Worm (Caenorhabditis elegans) whole organism, L1 larva: ENCODE measurements around the gene sdz-20.

ENCODE experiments used
- C04F5.9 ChIP-seq: sonication (generic microtip); optimal IDR thresholded peaks from 2 replicates; lab custom pipeline; 2016; ENCODE audit warnings: missing genetic modification characterization, missing compliant biosample characterization
- C34B4.2 ChIP-seq: sonication (generic microtip); optimal IDR thresholded peaks from 2 replicates; lab custom pipeline; 2017; ENCODE audit warnings: mild to moderate bottlenecking, missing genetic modification characterization, missing compliant biosample characterization
- F16B12.6 ChIP-seq: fragments of 150-350 bp; optimal IDR thresholded peaks from 2 replicates; lab custom pipeline; 2014; ENCODE audit warnings: missing biosample characterization, missing genetic modification characterization
- ama-1 ChIP-seq: fragments of 150-350 bp; optimal IDR thresholded peaks from 2 replicates; lab custom pipeline; 2014
- ceh-8 ChIP-seq: fragments of 200-800 bp; sonication (Bioruptor generic); optimal IDR thresholded peaks from 2 replicates; lab custom pipeline; 2018; ENCODE audit warnings: mild to moderate bottlenecking, missing genetic modification characterization, moderate library complexity, missing compliant biosample characterization
- ceh-88 ChIP-seq: fragments of 200-800 bp; sonication (Bioruptor generic); IDR thresholded peaks from 2 replicates; pipeline ENCODE4 v1.3.6; 2022; ENCODE audit warnings: missing genetic modification characterization, missing compliant biosample characterization
- ceh-90 ChIP-seq: sonication (generic microtip); optimal IDR thresholded peaks from 2 replicates; lab custom pipeline; 2016; ENCODE audit warnings: missing genetic modification characterization, missing compliant biosample characterization
- ces-1 ChIP-seq: fragments of 150-350 bp; optimal IDR thresholded peaks from 2 replicates; lab custom pipeline; 2014; ENCODE audit warnings: missing biosample characterization, missing genetic modification reagents, missing genetic modification characterization
- dpl-1 ChIP-seq, 3 experiments: fragments of 150-350 bp in 2 of 3; sonication (generic microtip) in 1 of 3; optimal IDR thresholded peaks; 2 replicates each; lab custom pipeline; 2014 to 2017; ENCODE audit warnings: missing biosample characterization in 3 of 3, missing genetic modification characterization in 3 of 3, missing genetic modification reagents in 3 of 3
- dsc-1 ChIP-seq: sonication (generic microtip); optimal IDR thresholded peaks from 2 replicates; lab custom pipeline; 2016; ENCODE audit warnings: mild to moderate bottlenecking, missing genetic modification characterization, missing compliant biosample characterization
- efl-1 ChIP-seq, 4 experiments: fragments of 150-350 bp; optimal IDR thresholded peaks in 3 of 4; peaks in 1 of 4; 1 replicate in 1 of 4; 2 replicates in 3 of 4; lab custom pipeline; 2014; ENCODE audit warnings: missing biosample characterization in 2 of 4, missing genetic modification characterization in 2 of 4, missing genetic modification reagents in 2 of 4
- efl-3 ChIP-seq: fragments of 200-800 bp; sonication (Bioruptor generic); optimal IDR thresholded peaks from 2 replicates; lab custom pipeline; 2018; ENCODE audit warnings: mild to moderate bottlenecking, missing genetic modification characterization, missing compliant biosample characterization
- egl-13 ChIP-seq: sonication (generic microtip); optimal IDR thresholded peaks from 2 replicates; lab custom pipeline; 2016; ENCODE audit warnings: missing genotype, missing genetic modification reagents, missing genetic modification characterization, missing compliant biosample characterization
- elt-3 ChIP-seq, 6 experiments: fragments of 150-350 bp in 1 of 6; sonication (generic microtip); optimal IDR thresholded peaks; 2 replicates each; lab custom pipeline; 2017 to 2018; ENCODE audit warnings: missing biosample characterization in 6 of 6, missing genetic modification characterization in 6 of 6, inconsistent platforms in 1 of 6
- ets-5 ChIP-seq: fragments of 200-800 bp; sonication (Bioruptor generic); IDR thresholded peaks from 2 replicates; pipeline ENCODE4 v1.3.6; 2022; ENCODE audit warnings: missing genetic modification characterization, missing compliant biosample characterization
- fkh-4 ChIP-seq: sonication (generic microtip); optimal IDR thresholded peaks from 2 replicates; lab custom pipeline; 2016; ENCODE audit warnings: missing compliant biosample characterization, missing genetic modification characterization, borderline replicate concordance
- fkh-8 ChIP-seq: sonication (generic microtip); optimal IDR thresholded peaks from 2 replicates; lab custom pipeline; 2016; ENCODE audit warnings: mild to moderate bottlenecking, missing genetic modification characterization, missing compliant biosample characterization
- grh-1 ChIP-seq: fragments of 200-800 bp; sonication (Bioruptor generic); IDR thresholded peaks from 2 replicates; pipeline ENCODE4 v1.3.6; 2022; ENCODE audit warnings: missing genetic modification reagents, missing genetic modification characterization, missing compliant biosample characterization
- lin-14 ChIP-seq: fragments of 200-800 bp; sonication (Bioruptor generic); optimal IDR thresholded peaks from 2 replicates; lab custom pipeline; 2018; ENCODE audit warnings: mild to moderate bottlenecking, missing genetic modification characterization, moderate library complexity, missing compliant biosample characterization
- lir-3 ChIP-seq: sonication (generic microtip); optimal IDR thresholded peaks from 2 replicates; lab custom pipeline; 2016; ENCODE audit warnings: mild to moderate bottlenecking, missing genetic modification characterization, moderate library complexity, missing compliant biosample characterization; ENCODE audit not compliant: poor library complexity
- lsy-2 ChIP-seq, 2 experiments: fragments of 150-350 bp; optimal IDR thresholded peaks; 2 replicates each; lab custom pipeline; 2014; ENCODE audit warnings: missing biosample characterization in 2 of 2, missing genetic modification characterization in 2 of 2
- mab-9 ChIP-seq: fragments of 200-800 bp; sonication (Bioruptor generic); IDR thresholded peaks from 2 replicates; pipeline ENCODE4 v1.3.6; 2022; ENCODE audit warnings: missing genetic modification reagents, missing genetic modification characterization, missing compliant biosample characterization
- mdl-1 ChIP-seq, 2 experiments: fragments of 150-350 bp; optimal IDR thresholded peaks; 2 replicates each; lab custom pipeline; 2014 to 2017; ENCODE audit warnings: missing biosample characterization in 2 of 2, missing genetic modification characterization in 2 of 2, inconsistent platforms in 1 of 2
- mep-1 ChIP-seq: fragments of 150-350 bp; optimal IDR thresholded peaks from 2 replicates; lab custom pipeline; 2014; ENCODE audit warnings: missing biosample characterization, missing genetic modification characterization
- nhr-237 ChIP-seq: fragments of 150-350 bp; optimal IDR thresholded peaks from 2 replicates; lab custom pipeline; 2014; ENCODE audit warnings: missing biosample characterization, missing genetic modification characterization
- nhr-47 ChIP-seq: sonication (generic microtip); optimal IDR thresholded peaks from 2 replicates; lab custom pipeline; 2016; ENCODE audit warnings: mild to moderate bottlenecking, missing genetic modification characterization, moderate library complexity, missing compliant biosample characterization
- nhr-71 ChIP-seq: sonication (generic microtip); optimal IDR thresholded peaks from 2 replicates; lab custom pipeline; 2016; ENCODE audit warnings: mild to moderate bottlenecking, missing genetic modification characterization, moderate library complexity, missing compliant biosample characterization
- nhr-76 ChIP-seq: sonication (generic microtip); optimal IDR thresholded peaks from 2 replicates; lab custom pipeline; 2017; ENCODE audit warnings: missing biosample characterization, missing genetic modification characterization
- nhr-77 ChIP-seq: fragments of 150-350 bp; optimal IDR thresholded peaks from 2 replicates; lab custom pipeline; 2014; ENCODE audit warnings: missing biosample characterization, missing genetic modification characterization
- nhr-84 ChIP-seq: sonication (generic microtip); optimal IDR thresholded peaks from 2 replicates; lab custom pipeline; 2017; ENCODE audit warnings: missing biosample characterization, missing genetic modification characterization
- nhr-85 ChIP-seq: sonication (generic microtip); peaks from one replicate; lab custom pipeline; 2016; ENCODE audit warnings: missing genetic modification characterization, inconsistent platforms, missing compliant biosample characterization
- pag-3 ChIP-seq: sonication (generic microtip); optimal IDR thresholded peaks from 2 replicates; lab custom pipeline; 2017; ENCODE audit warnings: missing genetic modification characterization, mild to moderate bottlenecking, missing compliant biosample characterization, antibody characterized with exemption, borderline replicate concordance; ENCODE audit not compliant: insufficient read depth
- pqm-1 ChIP-seq: sonication (generic microtip); optimal IDR thresholded peaks from 3 replicates; lab custom pipeline; 2017; ENCODE audit warnings: missing biosample characterization, missing genetic modification characterization
- skn-1 ChIP-seq: fragments of 150-350 bp; optimal IDR thresholded peaks from 2 replicates; lab custom pipeline; 2014; ENCODE audit warnings: missing biosample characterization, missing genetic modification characterization
- snu-23 ChIP-seq: sonication (generic microtip); optimal IDR thresholded peaks from 2 replicates; lab custom pipeline; 2016; ENCODE audit warnings: missing genetic modification characterization, missing compliant biosample characterization
- sox-4 ChIP-seq: sonication (generic microtip); optimal IDR thresholded peaks from 2 replicates; lab custom pipeline; 2016; ENCODE audit warnings: missing genetic modification characterization, missing compliant biosample characterization
- swsn-7 ChIP-seq: sonication (generic microtip); optimal IDR thresholded peaks from 2 replicates; lab custom pipeline; 2016; ENCODE audit warnings: missing genetic modification characterization, missing compliant biosample characterization
- tbx-2 ChIP-seq: sonication (generic microtip); optimal IDR thresholded peaks from 2 replicates; lab custom pipeline; 2016; ENCODE audit warnings: missing genetic modification characterization, missing compliant biosample characterization
- tlp-1 ChIP-seq: fragments of 150-350 bp; optimal IDR thresholded peaks from 2 replicates; lab custom pipeline; 2014; ENCODE audit warnings: missing biosample characterization, missing genetic modification characterization
- unc-30 ChIP-seq: sonication (generic microtip); optimal IDR thresholded peaks from 2 replicates; lab custom pipeline; 2017; ENCODE audit warnings: missing biosample characterization, missing genetic modification characterization
- unc-98 ChIP-seq: fragments of 200-800 bp; sonication (Bioruptor generic); IDR thresholded peaks from 2 replicates; pipeline ENCODE4 v1.3.6; 2022; ENCODE audit warnings: missing genetic modification characterization, missing compliant biosample characterization
- xbp-1 ChIP-seq: sonication (generic microtip); optimal IDR thresholded peaks from 2 replicates; lab custom pipeline; 2016; ENCODE audit warnings: missing genetic modification characterization, missing compliant biosample characterization
- zag-1 ChIP-seq: fragments of 150-350 bp; optimal IDR thresholded peaks from 2 replicates; lab custom pipeline; 2014; ENCODE audit warnings: missing biosample characterization, missing genetic modification characterization
- ztf-11 ChIP-seq, 2 experiments: sonication (generic microtip); optimal IDR thresholded peaks; 2 replicates each; lab custom pipeline; 2016 to 2017; ENCODE audit warnings: missing genetic modification characterization in 2 of 2, missing biosample characterization in 1 of 2, missing compliant biosample characterization in 1 of 2
- ztf-4 ChIP-seq: fragments of 150-350 bp; optimal IDR thresholded peaks from 2 replicates; lab custom pipeline; 2014; ENCODE audit warnings: missing biosample characterization, missing genetic modification characterization

sdz-20 gene

ce11 chrIII:13359847-13360246 lies 26.0 kb downstream of the sdz-20 start (continued):
- TF ChIP-seq mab-9 (no peak), unc-30 (tag; lab: Kevin White, UChicago) (no peak), fkh-8 (tag; lab: Kevin White, UChicago) (peak; percentile 77), lsy-2 (tag; optimal IDR thresholded peaks at IDR 0.05; lab: Kevin White, UChicago) (peak; percentile 17 to 63), xbp-1 (tag; lab: Kevin White, UChicago) (peak; percentile 13), swsn-7 (peak; percentile 9), efl-1 (optimal IDR thresholded peaks at IDR 0.05; lab: Kevin White, UChicago) (peak; percentile 36 to 41), efl-1 (GFP tag; optimal IDR thresholded peaks at IDR 0.05 in 1 of 2; lab: Kevin White, UChicago) (peak; percentile 31 to 67), nhr-71 (tag; lab: Kevin White, UChicago) (peak; percentile 48), efl-3 (GFP tag; lab: Kevin White, UChicago) (no peak), nhr-76 (tag; lab: Kevin White, UChicago) (no peak), snu-23 (GFP tag; lab: Kevin White, UChicago) (peak; percentile 50), unc-98 (GFP tag; lab: Robert Waterston, UW) (no peak), pqm-1 (no peak), nhr-84 (tag; lab: Kevin White, UChicago) (no peak), pag-3 (tag; lab: Kevin White, UChicago) (no peak), ceh-90 (tag; lab: Kevin White, UChicago) (no peak), dpl-1 (GFP tag; optimal IDR thresholded peaks at IDR 0.05; lab: Kevin White, UChicago) (peak in 2 of 3 experiments; percentile 34 to 60), zag-1 (tag; lab: Kevin White, UChicago) (no peak), lir-3 (tag; lab: Kevin White, UChicago) (no peak), ets-5 (no peak), ceh-88 (GFP tag; lab: Robert Waterston, UW) (no peak), skn-1 (peak; percentile 68), nhr-47 (tag; lab: Kevin White, UChicago) (peak; percentile 16), nhr-237 (tag; lab: Kevin White, UChicago) (no peak), tbx-2 (tag; lab: Kevin White, UChicago) (no peak), tlp-1 (no peak), ama-1 (no peak), elt-3 (tag; optimal IDR thresholded peaks at IDR 0.05; lab: Kevin White, UChicago) (no peak), nhr-85 (tag; lab: Kevin White, UChicago) (peak; percentile 59), mdl-1 (tag; optimal IDR thresholded peaks at IDR 0.05; lab: Kevin White, UChicago) (peak in 1 of 2 experiments; percentile 66)

ce11 chrIII:13370980-13371379 lies 37.1 kb downstream of the sdz-20 start, which contains the start of gene T03F6.9:
TSS of gene T03F6.9 (minus strand) at chrIII:13371080.
- TF ChIP-seq swsn-7 (no peak), fkh-8 (tag; lab: Kevin White, UChicago) (peak; percentile 0)

ce11 chrIII:13376304-13376760 lies 42.5 kb downstream of the sdz-20 start, which contains the start of gene lis-1:
TSS of gene lis-1 (minus strand) at chrIII:13376710.
- TF ChIP-seq sox-4 (no peak), ztf-11 (tag; optimal IDR thresholded peaks at IDR 0.05; lab: Kevin White, UChicago) (no peak), ces-1 (GFP tag; lab: Kevin White, UChicago) (peak; percentile 68), C34B4.2 (tag; lab: Kevin White, UChicago) (no peak), nhr-71 (tag; lab: Kevin White, UChicago) (peak; percentile 11)

ce11 chrIII:13377249-13377648 lies 43.4 kb downstream of the sdz-20 start:
- TF ChIP-seq tbx-2 (tag; lab: Kevin White, UChicago), result peak; percentile 33
- peak in 1 of 2 experiments; percentile 18 for TF ChIP-seq ztf-11 (tag; optimal IDR thresholded peaks at IDR 0.05; lab: Kevin White, UChicago)
- TF ChIP-seq unc-98 (GFP tag; lab: Robert Waterston, UW), result no peak
- TF ChIP-seq fkh-4 (tag; lab: Kevin White, UChicago), result no peak
- TF ChIP-seq lin-14 (GFP tag; lab: Kevin White, UChicago), result peak; percentile 92
- TF ChIP-seq nhr-84 (tag; lab: Kevin White, UChicago), result no peak
- TF ChIP-seq egl-13 (tag; lab: Kevin White, UChicago), result no peak
- no peak for TF ChIP-seq pag-3 (tag; lab: Kevin White, UChicago)
- peak; percentile 32 for TF ChIP-seq dsc-1 (tag; lab: Kevin White, UChicago)
- peak; percentile 27 for TF ChIP-seq mep-1 (tag; lab: Kevin White, UChicago)
- TF ChIP-seq nhr-71 (tag; lab: Kevin White, UChicago), result peak; percentile 70
- TF ChIP-seq nhr-77 (tag; lab: Kevin White, UChicago), result peak; percentile 8
- no peak for TF ChIP-seq grh-1
- no peak for TF ChIP-seq C04F5.9 (tag; lab: Kevin White, UChicago)
- no peak for TF ChIP-seq zag-1 (tag; lab: Kevin White, UChicago)
- TF ChIP-seq F16B12.6, result peak; percentile 4
- peak; percentile 20 to 47 for TF ChIP-seq efl-1 (optimal IDR thresholded peaks at IDR 0.05; lab: Kevin White, UChicago)
- TF ChIP-seq efl-1 (GFP tag; optimal IDR thresholded peaks at IDR 0.05 in 1 of 2; lab: Kevin White, UChicago), result peak; percentile 21 to 93
- no peak for TF ChIP-seq ztf-4 (tag; lab: Kevin White, UChicago)
- TF ChIP-seq elt-3 (tag; optimal IDR thresholded peaks at IDR 0.05; lab: Kevin White, UChicago), result no peak
- peak in 2 of 3 experiments; percentile 16 to 30 for TF ChIP-seq dpl-1 (GFP tag; optimal IDR thresholded peaks at IDR 0.05; lab: Kevin White, UChicago)
- TF ChIP-seq ceh-8, result no peak
